Fruit fly (Drosophila melanogaster) whole organism, adult: Measurements from ENCODE around the gene Ino80.

Experiments
- CG33017 ChIP-seq: fragments of 200-800 bp; sonication (Bioruptor generic); optimal IDR thresholded peaks from 2 replicates; lab custom pipeline; 2018; ENCODE audit warnings: missing biosample characterization, mild to moderate bottlenecking, missing genetic modification characterization, moderate library complexity
- CG7045 ChIP-seq: fragments of 200-800 bp; sonication (Bioruptor generic); optimal IDR thresholded peaks from 2 replicates; lab custom pipeline; 2017; ENCODE audit warnings: missing biosample characterization, mild to moderate bottlenecking, missing genetic modification characterization
- CG7101 ChIP-seq: fragments of 200-800 bp; sonication (Bioruptor generic); optimal IDR thresholded peaks from 2 replicates; lab custom pipeline; 2018; ENCODE audit warnings: missing biosample characterization, mild to moderate bottlenecking, missing genetic modification characterization, moderate library complexity
- Crg-1 ChIP-seq: fragments of 200-800 bp; sonication (Bioruptor generic); optimal IDR thresholded peaks from 2 replicates; lab custom pipeline; 2016; ENCODE audit warnings: missing biosample characterization, missing genetic modification characterization
- Hr96 ChIP-seq: fragments of 200-800 bp; sonication (Bioruptor generic); optimal IDR thresholded peaks from 2 replicates; lab custom pipeline; 2016; ENCODE audit warnings: missing biosample characterization, missing genetic modification characterization
- cic ChIP-seq: fragments of 200-800 bp; sonication (Bioruptor generic); optimal IDR thresholded peaks from 2 replicates; lab custom pipeline; 2017; ENCODE audit warnings: missing biosample characterization, mild to moderate bottlenecking, missing genetic modification characterization, moderate library complexity
- cnc ChIP-seq, 2 experiments: fragments of >200 bp; optimal IDR thresholded peaks; 2 replicates each; lab custom pipeline; 2017
- kay ChIP-seq: fragments of 200-800 bp; sonication (Bioruptor generic); peaks from one replicate; lab custom pipeline; 2016; ENCODE audit warnings: missing biosample characterization, missing genetic modification characterization, borderline replicate concordance
- ovo ChIP-seq: fragments of 200-800 bp; sonication (Bioruptor generic); optimal IDR thresholded peaks from 2 replicates; lab custom pipeline; 2016; ENCODE audit warnings: missing biosample characterization, missing genetic modification characterization
- pad ChIP-seq: fragments of 200-800 bp; sonication (Bioruptor generic); optimal IDR thresholded peaks from 3 replicates; lab custom pipeline; 2017; ENCODE audit warnings: missing biosample characterization, missing genetic modification characterization, mild to moderate bottlenecking, moderate library complexity, missing genetic modification reagents

DNA sequence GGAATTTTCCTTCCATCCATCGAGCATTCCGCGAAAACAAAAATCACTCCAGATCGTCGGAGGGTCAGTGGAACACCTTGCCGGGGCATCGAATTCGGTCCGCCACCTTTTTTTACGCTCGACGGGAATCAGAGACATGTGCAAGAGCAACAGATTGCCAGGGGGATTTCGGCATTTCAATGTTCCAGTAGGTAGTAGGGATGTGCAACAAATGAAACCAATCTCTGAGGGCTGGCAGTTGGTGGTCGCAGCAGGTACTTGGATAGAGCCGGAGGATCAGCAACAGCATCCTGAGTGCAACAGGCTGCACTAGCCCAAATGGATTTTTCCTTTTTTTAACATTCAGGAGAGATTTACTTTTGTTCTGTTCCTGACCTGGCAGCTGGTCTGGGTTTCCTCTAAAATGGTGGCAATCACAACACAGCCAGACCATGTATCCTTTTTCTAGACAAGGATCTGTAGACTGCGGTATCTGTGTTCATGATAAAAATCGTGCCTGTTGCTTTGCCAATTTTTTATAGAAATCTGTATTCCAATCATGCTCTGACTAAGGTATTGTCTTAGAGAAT, 52.5 kb downstream of the Ino80 start:
- no peak for TF ChIP-seq CG33017
- no peak for TF ChIP-seq Crg-1
- TF ChIP-seq CG7101: no peak
- TF ChIP-seq Hr96 (GFP tag; lab: Kevin White, UChicago): no peak
- TF ChIP-seq pad (GFP tag; lab: Kevin White, UChicago): no peak
- no peak for TF ChIP-seq cic (GFP tag; lab: Kevin White, UChicago)
- no peak for TF ChIP-seq kay
- TF ChIP-seq CG7045 (GFP tag; lab: Kevin White, UChicago): no peak
- no peak for TF ChIP-seq ovo (GFP tag; lab: Kevin White, UChicago)
- TF ChIP-seq cnc (optimal IDR thresholded peaks at IDR 0.05; lab: Kevin White, UChicago): no peak
